Worm (Caenorhabditis elegans): ENCODE data around the gene W05H9.2.
A peak's percentile ranks its signal among the peaks of the same experiment; 100 is the strongest.

Gene W05H9.2

DNA sequence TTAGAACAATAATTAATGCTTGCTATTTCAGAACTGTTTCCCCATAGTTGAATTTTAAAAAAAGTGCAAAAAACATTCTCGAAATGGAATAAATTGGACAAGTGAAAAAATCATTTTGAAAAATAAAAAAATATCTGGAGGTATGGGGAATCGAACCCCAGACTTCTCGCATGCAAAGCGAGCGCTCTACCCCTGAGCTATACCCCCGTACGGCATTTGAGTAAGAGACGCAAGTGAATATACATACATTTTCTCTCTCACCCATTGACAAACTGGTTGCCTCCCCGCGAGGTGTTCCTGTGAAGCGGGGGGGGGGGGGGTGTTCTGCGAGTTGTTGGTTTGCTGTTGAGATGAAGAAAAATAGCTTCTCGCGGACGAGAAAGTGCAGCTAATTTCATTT is 25.3 kb downstream of the W05H9.2 start:
- TF ChIP-seq nhr-84 (tag; optimal IDR thresholded peaks at IDR 0.05): no peak
- TF ChIP-seq lin-13 (GFP tag; optimal IDR thresholded peaks at IDR 0.05): no peak
- no peak for TF ChIP-seq unc-62 (GFP tag; optimal IDR thresholded peaks at IDR 0.05)
- peak; percentile 2 to 9 for TF ChIP-seq efl-1 (optimal IDR thresholded peaks at IDR 0.05)
- TF ChIP-seq efl-1 (GFP tag; optimal IDR thresholded peaks at IDR 0.05 in 1 of 2): no peak
- TF ChIP-seq unc-98 (GFP tag; IDR thresholded peaks at IDR 0.05): no peak
- TF ChIP-seq hlh-17 (GFP tag; optimal IDR thresholded peaks at IDR 0.05; ENCODE audit: borderline replicate concordance): no peak
- TF ChIP-seq xbp-1 (tag; optimal IDR thresholded peaks at IDR 0.05): peak; percentile 53
- TF ChIP-seq skn-1 (tag; optimal IDR thresholded peaks at IDR 0.05): peak; percentile 41
- no peak for TF ChIP-seq fos-1 (tag; optimal IDR thresholded peaks at IDR 0.05)
- TF ChIP-seq nhr-90 (tag; optimal IDR thresholded peaks at IDR 0.05; ENCODE audit: poor library complexity): peak; percentile 53
- peak; percentile 12 to 52 for TF ChIP-seq lin-35 (GFP tag; optimal IDR thresholded peaks at IDR 0.05)
- TF ChIP-seq C16A3.4 (tag; optimal IDR thresholded peaks at IDR 0.05): peak; percentile 36
- TF ChIP-seq elt-3 (tag; optimal IDR thresholded peaks at IDR 0.05): peak in 1 of 6 experiments; percentile 31
- TF ChIP-seq ceh-88 (GFP tag; IDR thresholded peaks at IDR 0.05): 0 out of 2 replicates have a peak, but pooled peaks have one; percentile 9
- TF ChIP-seq ets-5 (GFP tag; IDR thresholded peaks at IDR 0.05): no peak
- peak; percentile 62 for TF ChIP-seq mep-1 (tag; optimal IDR thresholded peaks at IDR 0.05)
- TF ChIP-seq ztf-11 (tag; optimal IDR thresholded peaks at IDR 0.05): peak in 1 of 2 experiments; percentile 13
- no peak for TF ChIP-seq C34B4.2 (tag; optimal IDR thresholded peaks at IDR 0.05)
- TF ChIP-seq pqm-1 (tag; optimal IDR thresholded peaks at IDR 0.05): no peak
- TF ChIP-seq nhr-11 (tag; optimal IDR thresholded peaks at IDR 0.05): no peak
- no peak for TF ChIP-seq ama-1 (optimal IDR thresholded peaks at IDR 0.05)
- no peak for TF ChIP-seq sup-37 (GFP tag; optimal IDR thresholded peaks at IDR 0.05)
- TF ChIP-seq tlp-1 (tag; optimal IDR thresholded peaks at IDR 0.05): no peak
- TF ChIP-seq lir-3 (tag; optimal IDR thresholded peaks at IDR 0.05; ENCODE audit: poor library complexity): no peak
- no peak for TF ChIP-seq snpc-4 (tag; optimal IDR thresholded peaks at IDR 0.05)
- no peak for TF ChIP-seq lin-15B (tag; optimal IDR thresholded peaks at IDR 0.05)
- TF ChIP-seq nhr-28 (tag; optimal IDR thresholded peaks at IDR 0.05): no peak
- no peak for TF ChIP-seq Y116A8C.19 (tag; optimal IDR thresholded peaks at IDR 0.05; ENCODE audit: borderline replicate concordance)
- TF ChIP-seq sptf-1 (tag; optimal IDR thresholded peaks at IDR 0.05): no peak
- no peak for TF ChIP-seq pax-3 (tag; optimal IDR thresholded peaks at IDR 0.05)
- TF ChIP-seq dsc-1 (tag; optimal IDR thresholded peaks at IDR 0.05): peak; percentile 59
- TF ChIP-seq unc-86 (tag; optimal IDR thresholded peaks at IDR 0.05): no peak
- no peak for TF ChIP-seq zag-1 (tag; optimal IDR thresholded peaks at IDR 0.05)
- TF ChIP-seq dpl-1 (GFP tag; optimal IDR thresholded peaks at IDR 0.05): no peak
- peak; percentile 46 for TF ChIP-seq lin-14 (GFP tag; optimal IDR thresholded peaks at IDR 0.05)
- TF ChIP-seq snu-23 (GFP tag; optimal IDR thresholded peaks at IDR 0.05): peak; percentile 68
- TF ChIP-seq ceh-90 (tag; optimal IDR thresholded peaks at IDR 0.05): no peak
- no peak for TF ChIP-seq blmp-1 (tag; optimal IDR thresholded peaks at IDR 0.05)
- no peak for TF ChIP-seq sox-4 (tag; optimal IDR thresholded peaks at IDR 0.05)
- no peak for TF ChIP-seq isw-1 (GFP tag; IDR thresholded peaks at IDR 0.05)
- no peak for TF ChIP-seq egl-27 (tag; optimal IDR thresholded peaks at IDR 0.05)
- peak; percentile 35 for TF ChIP-seq swsn-7 (tag; optimal IDR thresholded peaks at IDR 0.05)
- TF ChIP-seq nhr-237 (tag; optimal IDR thresholded peaks at IDR 0.05): no peak
- TF ChIP-seq nhr-47 (tag; optimal IDR thresholded peaks at IDR 0.05): peak; percentile 75
- TF ChIP-seq fkh-8 (tag; optimal IDR thresholded peaks at IDR 0.05): peak; percentile 27
- TF ChIP-seq rnt-1 (tag; optimal IDR thresholded peaks at IDR 0.05): peak; percentile 41
- TF ChIP-seq aha-1 (tag; optimal IDR thresholded peaks at IDR 0.05): no peak
- TF ChIP-seq nhr-71 (tag; optimal IDR thresholded peaks at IDR 0.05): peak; percentile 62
- TF ChIP-seq ceh-8 (GFP tag; optimal IDR thresholded peaks at IDR 0.05): no peak
- TF ChIP-seq pag-3 (tag; optimal IDR thresholded peaks at IDR 0.05; ENCODE audit: borderline replicate concordance, insufficient read depth): no peak
- TF ChIP-seq hpl-2 (GFP tag; optimal IDR thresholded peaks at IDR 0.05): no peak
- no peak for TF ChIP-seq aly-2 (tag; optimal IDR thresholded peaks at IDR 0.05)
- TF ChIP-seq jun-1 (tag; optimal IDR thresholded peaks at IDR 0.05): peak; percentile 14

Measured in whole organism, L1 larva.